Fruit fly (Drosophila melanogaster) S2 (cell line): ENCODE data around the gene CG32436.

Experiments used
- CG8478 ChIP-seq: fragments of >200 bp; optimal IDR thresholded peaks from 2 replicates; lab custom pipeline; 2018
- CTCF ChIP-seq, 2 experiments: fragments of >200 bp; optimal IDR thresholded peaks; 2 replicates each; lab custom pipeline; 2018

CG32436 gene

DNA sequence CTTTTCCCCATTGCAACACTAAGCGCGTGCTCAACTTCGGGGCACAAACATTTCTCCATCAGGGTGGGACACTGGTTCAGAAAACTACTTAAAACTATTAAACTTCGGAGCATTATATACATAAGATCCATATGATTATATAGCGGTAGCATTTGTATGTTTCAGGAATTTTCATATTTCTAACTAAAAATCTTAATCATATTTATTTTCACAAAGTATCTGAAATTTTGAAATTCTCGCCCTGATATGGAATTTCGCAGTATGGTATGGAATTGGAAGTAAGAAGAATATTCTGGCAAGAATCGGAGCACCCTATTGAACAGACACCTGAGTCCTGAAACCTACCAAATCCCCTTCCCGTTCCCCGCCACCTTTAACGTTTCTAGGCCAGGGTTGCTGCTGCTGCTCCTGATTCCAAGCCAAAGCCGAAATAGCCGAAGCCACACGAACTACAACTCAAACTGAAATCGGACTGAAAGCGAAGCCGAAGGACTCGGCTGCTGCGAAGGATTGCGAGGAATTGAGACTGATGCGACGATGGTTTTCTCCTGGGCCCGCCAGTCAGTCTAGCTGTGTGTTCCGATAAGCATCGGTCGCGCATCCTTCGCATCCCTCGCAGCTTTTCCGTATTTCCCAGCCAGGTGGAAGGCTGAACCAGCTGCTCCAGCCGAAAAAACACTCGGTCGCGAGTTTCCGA lies 21.9 kb upstream of the CG32436 start:
- no peak for TF ChIP-seq CTCF (optimal IDR thresholded peaks at IDR 0.05; lab: Kevin White, UChicago)
- no peak for TF ChIP-seq CG8478 (lab: Kevin White, UChicago)

DNA sequence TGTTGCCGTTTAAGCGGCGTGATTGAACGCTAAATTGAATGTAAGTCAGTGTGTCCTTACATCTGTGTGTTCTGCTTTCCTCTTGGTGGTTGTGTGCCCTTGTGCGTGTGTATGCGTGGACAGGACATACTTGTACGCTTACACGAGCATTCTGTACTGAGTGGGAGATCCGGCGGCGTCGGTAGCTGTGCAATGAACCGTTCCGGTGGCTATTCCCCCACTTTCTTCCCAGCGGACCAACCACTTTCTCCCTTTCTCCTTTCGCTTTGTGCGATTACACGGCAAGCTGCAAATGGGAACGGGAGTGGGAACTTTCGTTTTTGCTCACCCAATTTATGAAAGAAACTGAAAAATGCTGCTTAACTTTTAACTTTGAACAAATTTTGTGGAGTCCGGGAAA lies 19.1 kb upstream of the CG32436 start:
- no peak for TF ChIP-seq CG8478 (lab: Kevin White, UChicago)
- no peak for TF ChIP-seq CTCF (optimal IDR thresholded peaks at IDR 0.05; lab: Kevin White, UChicago)

dm6 chr3L:21334999-21335631 lies 8.7 kb upstream of the CG32436 start, which contains the start of gene Tsr1:
TSS of gene Tsr1 (plus strand) at chr3L:21335215.
- TF ChIP-seq CG8478 (lab: Kevin White, UChicago) (no peak), CTCF (optimal IDR thresholded peaks at IDR 0.05; lab: Kevin White, UChicago) (peak in 1 of 2 experiments; percentile 33)

- TF ChIP-seq CG8478 (lab: Kevin White, UChicago) (no peak), CTCF (optimal IDR thresholded peaks at IDR 0.05; lab: Kevin White, UChicago) (no peak)
Measured at dm6 chr3L:21342592-21342991, 1.2 kb upstream of the CG32436 start.

- TF ChIP-seq CG8478 (lab: Kevin White, UChicago): no peak
- no peak for TF ChIP-seq CTCF (optimal IDR thresholded peaks at IDR 0.05; lab: Kevin White, UChicago)
Measured at dm6 chr3L:21346463-21347196, 2.8 kb downstream of the CG32436 start.

DNA sequence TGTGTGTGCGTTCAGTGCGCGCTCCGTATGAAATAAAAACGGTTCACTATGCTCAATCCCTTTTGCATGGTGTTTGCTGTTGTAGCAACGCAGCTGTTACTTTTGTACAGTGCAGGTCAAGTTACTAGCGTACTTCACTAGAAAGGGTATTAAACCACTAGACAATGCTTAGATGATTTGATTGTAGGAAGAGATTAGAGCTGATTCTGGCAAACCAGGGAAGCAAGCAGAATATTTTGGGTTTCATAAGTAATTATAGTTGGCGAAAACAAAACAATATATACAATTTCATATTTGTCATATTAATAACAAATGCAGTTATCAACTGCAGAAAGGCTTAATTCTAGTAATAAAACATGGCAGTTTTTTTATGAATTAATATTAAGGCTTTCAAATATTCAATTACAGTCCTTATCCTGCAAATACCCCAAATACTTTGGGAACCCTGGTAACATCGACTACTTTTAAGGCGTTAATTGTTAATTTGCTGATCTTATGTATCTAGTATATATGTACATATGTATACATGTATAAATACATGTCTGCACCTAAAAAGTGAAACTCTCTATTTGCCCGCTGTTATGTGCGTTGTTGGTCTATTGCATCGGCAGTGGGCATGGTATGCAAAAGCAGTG lies 3.5 kb downstream of the CG32436 start:
- TF ChIP-seq CTCF (optimal IDR thresholded peaks at IDR 0.05; lab: Kevin White, UChicago) (no peak), CG8478 (lab: Kevin White, UChicago) (no peak)

- TF ChIP-seq CG8478 (lab: Kevin White, UChicago): no peak
- TF ChIP-seq CTCF (optimal IDR thresholded peaks at IDR 0.05; lab: Kevin White, UChicago): no peak
Measured at dm6 chr3L:21348983-21349432, 5.2 kb downstream of the CG32436 start, which contains the start of gene ebd2. TSS of gene ebd2 (minus strand) at chr3L:21349288.

dm6 chr3L:21356395-21356794 lies 12.6 kb downstream of the CG32436 start, which contains the start of gene CG12971:
TSS of gene CG12971 (minus strand) at chr3L:21356495.
- no peak for TF ChIP-seq CTCF (optimal IDR thresholded peaks at IDR 0.05; lab: Kevin White, UChicago)
- TF ChIP-seq CG8478 (lab: Kevin White, UChicago): no peak

DNA sequence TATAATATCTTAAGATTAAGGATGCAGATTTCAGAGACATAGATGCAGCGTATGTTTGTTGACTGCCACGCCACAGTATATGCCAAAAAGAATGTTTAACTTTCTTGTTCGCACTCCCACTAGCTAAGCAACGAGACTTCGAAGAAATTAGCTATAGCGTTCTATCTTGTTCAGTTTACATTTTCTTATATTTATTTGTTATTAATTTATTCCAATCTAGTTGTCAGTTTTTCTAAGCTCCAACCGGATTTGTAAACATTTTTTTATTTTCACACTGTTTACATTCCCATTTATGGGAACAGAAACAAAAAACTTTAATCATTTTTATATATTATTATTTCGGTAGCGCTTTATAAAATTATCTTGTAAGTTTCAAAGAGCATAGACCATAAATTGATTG lies 13.6 kb downstream of the CG32436 start, which contains the start of gene CG32437:
Gene CG32437 (plus strand): TSS at position 301 of the 400 bp plus-strand sequence.
- TF ChIP-seq CG8478 (lab: Kevin White, UChicago): no peak
- TF ChIP-seq CTCF (optimal IDR thresholded peaks at IDR 0.05; lab: Kevin White, UChicago): no peak

- no peak for TF ChIP-seq CTCF (optimal IDR thresholded peaks at IDR 0.05; lab: Kevin White, UChicago)
- TF ChIP-seq CG8478 (lab: Kevin White, UChicago): no peak
Measured at dm6 chr3L:21359879-21360278, 16.0 kb downstream of the CG32436 start, which contains the start of gene CG32440. TSS of gene CG32440 (plus strand) at chr3L:21360179.

dm6 chr3L:21363926-21364537 lies 20.2 kb downstream of the CG32436 start:
- TF ChIP-seq CG8478 (lab: Kevin White, UChicago) (no peak), CTCF (optimal IDR thresholded peaks at IDR 0.05; lab: Kevin White, UChicago) (no peak)

DNA sequence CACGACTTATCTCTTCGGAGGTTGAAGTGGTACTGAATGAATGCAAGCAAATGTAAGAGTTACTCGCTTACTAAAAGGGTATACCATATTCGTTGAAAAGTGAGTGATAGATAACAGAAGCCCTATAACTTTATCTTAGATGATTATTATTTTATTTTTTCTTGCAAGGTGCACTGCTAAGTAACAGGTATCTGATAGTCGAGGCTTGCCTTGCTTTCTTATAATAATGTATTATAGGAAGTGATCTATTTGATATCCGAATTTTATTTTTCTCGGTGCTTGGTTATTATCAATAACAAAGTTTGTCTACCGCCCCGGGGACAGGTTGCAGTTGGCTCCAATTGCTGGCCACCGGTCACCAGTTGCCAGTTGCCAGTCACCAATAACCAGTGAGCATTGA lies 27.4 kb downstream of the CG32436 start:
- TF ChIP-seq CG8478 (lab: Kevin White, UChicago): no peak
- no peak for TF ChIP-seq CTCF (optimal IDR thresholded peaks at IDR 0.05; lab: Kevin White, UChicago)

- no peak for TF ChIP-seq CG8478 (lab: Kevin White, UChicago)
- no peak for TF ChIP-seq CTCF (optimal IDR thresholded peaks at IDR 0.05; lab: Kevin White, UChicago)
Measured at dm6 chr3L:21380126-21380525, 36.3 kb downstream of the CG32436 start.
